Worm (Caenorhabditis elegans) whole organism, L2 larva: Measurements from ENCODE around the gene vha-14.

Experiments
- F13H6.1 ChIP-seq: sonication (generic microtip); optimal IDR thresholded peaks from 2 replicates; lab custom pipeline; 2016; ENCODE audit warnings: missing genetic modification characterization, missing compliant biosample characterization
- R02D3.7 ChIP-seq: fragments of 150-350 bp; optimal IDR thresholded peaks from 2 replicates; lab custom pipeline; 2014; ENCODE audit warnings: missing biosample characterization, missing genetic modification characterization
- Y55F3AM.14 ChIP-seq: fragments of 200-800 bp; sonication (Bioruptor generic); optimal IDR thresholded peaks from 2 replicates; lab custom pipeline; 2018; ENCODE audit warnings: mild to moderate bottlenecking, missing genetic modification characterization, missing compliant biosample characterization
- alr-1 ChIP-seq: fragments of 150-350 bp; optimal IDR thresholded peaks from 2 replicates; lab custom pipeline; 2014; ENCODE audit warnings: missing biosample characterization, missing genetic modification characterization
- ama-1 ChIP-seq: fragments of 150-350 bp; optimal IDR thresholded peaks from 2 replicates; lab custom pipeline; 2018; ENCODE audit warnings: inconsistent platforms
- blmp-1 ChIP-seq: sonication (generic microtip); optimal IDR thresholded peaks from 2 replicates; lab custom pipeline; 2017; ENCODE audit warnings: missing genetic modification characterization, mild to moderate bottlenecking, missing compliant biosample characterization, antibody characterized with exemption, moderate library complexity; ENCODE audit not compliant: insufficient read depth
- ceh-16 ChIP-seq: fragments of 150-350 bp; optimal IDR thresholded peaks from 2 replicates; lab custom pipeline; 2014; ENCODE audit warnings: missing biosample characterization, missing genetic modification characterization
- ceh-82 ChIP-seq: fragments of 150-350 bp; optimal IDR thresholded peaks from 2 replicates; lab custom pipeline; 2014; ENCODE audit warnings: missing biosample characterization, missing genetic modification characterization
- crh-2 ChIP-seq: sonication (generic microtip); optimal IDR thresholded peaks from 2 replicates; lab custom pipeline; 2017; ENCODE audit warnings: missing biosample characterization, missing genetic modification characterization
- dmd-4 ChIP-seq: sonication (generic microtip); optimal IDR thresholded peaks from 2 replicates; lab custom pipeline; 2017; ENCODE audit warnings: missing biosample characterization, missing genetic modification characterization
- egl-27 ChIP-seq: sonication (generic microtip); optimal IDR thresholded peaks from 3 replicates; lab custom pipeline; 2017; ENCODE audit warnings: missing biosample characterization, missing genetic modification reagents, missing genetic modification characterization
- elt-1 ChIP-seq: fragments of 150-350 bp; optimal IDR thresholded peaks from 2 replicates; lab custom pipeline; 2014; ENCODE audit warnings: missing biosample characterization, missing genetic modification characterization
- elt-3 ChIP-seq: sonication (generic microtip); optimal IDR thresholded peaks from 2 replicates; lab custom pipeline; 2017; ENCODE audit warnings: missing biosample characterization, missing genetic modification characterization
- fos-1 ChIP-seq: fragments of 150-350 bp; optimal IDR thresholded peaks from 2 replicates; lab custom pipeline; 2014; ENCODE audit warnings: missing biosample characterization, missing genetic modification characterization
- gmeb-1 ChIP-seq: fragments of 150-350 bp; optimal IDR thresholded peaks from 2 replicates; lab custom pipeline; 2014; ENCODE audit warnings: missing biosample characterization, missing genetic modification characterization
- lin-11 ChIP-seq: fragments of 150-350 bp; sonication (generic microtip); optimal IDR thresholded peaks from 2 replicates; lab custom pipeline; 2014; ENCODE audit warnings: missing biosample characterization, missing genetic modification characterization, inconsistent platforms, mixed read lengths
- lin-13 ChIP-seq: fragments of 150-350 bp; optimal IDR thresholded peaks from 2 replicates; lab custom pipeline; 2014; ENCODE audit warnings: missing biosample characterization, missing genetic modification reagents, missing genetic modification characterization
- lsy-2 ChIP-seq, 2 experiments: fragments of 150-350 bp in 1 of 2; sonication (generic microtip) in 1 of 2; optimal IDR thresholded peaks; 2 replicates each; lab custom pipeline; 2014 to 2017; ENCODE audit warnings: missing biosample characterization in 2 of 2, missing genetic modification characterization in 2 of 2
- mab-5 ChIP-seq: fragments of 150-350 bp; optimal IDR thresholded peaks from 2 replicates; lab custom pipeline; 2014; ENCODE audit warnings: missing biosample characterization, missing genetic modification characterization
- mbf-1 ChIP-seq: sonication (generic microtip); optimal IDR thresholded peaks from 2 replicates; lab custom pipeline; 2017; ENCODE audit warnings: missing biosample characterization, missing genetic modification characterization
- mdl-1 ChIP-seq, 2 experiments: fragments of 150-350 bp in 1 of 2; sonication (generic microtip) in 1 of 2; optimal IDR thresholded peaks; 2 replicates each; lab custom pipeline; 2017; ENCODE audit warnings: missing biosample characterization in 2 of 2, missing genetic modification characterization in 2 of 2
- nhr-10 ChIP-seq: sonication (generic microtip); optimal IDR thresholded peaks from 2 replicates; lab custom pipeline; 2017; ENCODE audit warnings: missing biosample characterization, missing genetic modification characterization
- nhr-11 ChIP-seq: fragments of 150-350 bp; optimal IDR thresholded peaks from 2 replicates; lab custom pipeline; 2014; ENCODE audit warnings: missing biosample characterization, missing genetic modification characterization
- nhr-12 ChIP-seq: fragments of 150-350 bp; optimal IDR thresholded peaks from 2 replicates; lab custom pipeline; 2014; ENCODE audit warnings: missing biosample characterization, missing genetic modification characterization
- nhr-129 ChIP-seq: fragments of 150-350 bp; optimal IDR thresholded peaks from 2 replicates; lab custom pipeline; 2014; ENCODE audit warnings: missing biosample characterization, missing genetic modification characterization
- nhr-21 ChIP-seq: fragments of 150-350 bp; optimal IDR thresholded peaks from 2 replicates; lab custom pipeline; 2014; ENCODE audit warnings: missing biosample characterization, missing genetic modification characterization
- nhr-23 ChIP-seq: fragments of 150-350 bp; optimal IDR thresholded peaks from 2 replicates; lab custom pipeline; 2014; ENCODE audit warnings: missing biosample characterization, missing genetic modification reagents, missing genetic modification characterization
- nhr-237 ChIP-seq: fragments of 150-350 bp; optimal IDR thresholded peaks from 2 replicates; lab custom pipeline; 2014; ENCODE audit warnings: missing biosample characterization, missing genetic modification characterization
- nhr-6 ChIP-seq: fragments of 150-350 bp; optimal IDR thresholded peaks from 2 replicates; lab custom pipeline; 2014; ENCODE audit warnings: missing biosample characterization, missing genetic modification characterization
- peb-1 ChIP-seq: fragments of 150-350 bp; optimal IDR thresholded peaks from 2 replicates; lab custom pipeline; 2014; ENCODE audit warnings: missing biosample characterization, missing genetic modification characterization
- sem-4 ChIP-seq: fragments of 150-350 bp; optimal IDR thresholded peaks from 2 replicates; lab custom pipeline; 2014; ENCODE audit warnings: missing biosample characterization, missing genetic modification reagents, missing genetic modification characterization
- skn-1 ChIP-seq: sonication (generic microtip); optimal IDR thresholded peaks from 2 replicates; lab custom pipeline; 2017; ENCODE audit warnings: missing biosample characterization, missing genetic modification characterization
- sma-3 ChIP-seq: sonication (generic microtip); optimal IDR thresholded peaks from 2 replicates; lab custom pipeline; 2016; ENCODE audit warnings: missing genetic modification reagents, missing genetic modification characterization, missing compliant biosample characterization
- snpc-4 ChIP-seq: fragments of 150-350 bp; optimal IDR thresholded peaks from 2 replicates; lab custom pipeline; 2014; ENCODE audit warnings: missing biosample characterization, missing genetic modification characterization
- unc-39 ChIP-seq: fragments of 150-350 bp; optimal IDR thresholded peaks from 2 replicates; lab custom pipeline; 2014; ENCODE audit warnings: missing biosample characterization, missing genetic modification characterization
- unc-62 ChIP-seq: fragments of 150-350 bp; optimal IDR thresholded peaks from 2 replicates; lab custom pipeline; 2014; ENCODE audit warnings: missing biosample characterization, missing genetic modification reagents, missing genetic modification characterization
- zag-1 ChIP-seq: fragments of 150-350 bp; optimal IDR thresholded peaks from 2 replicates; lab custom pipeline; 2014; ENCODE audit warnings: missing biosample characterization, missing genetic modification characterization
- ztf-1 ChIP-seq: fragments of 200-800 bp; sonication (Bioruptor generic); conservative IDR thresholded peaks from 2 replicates; pipeline ENCODE4 v1.3.6; 2022; ENCODE audit warnings: missing genetic modification characterization, missing compliant biosample characterization

Gene vha-14

ce11 chrIII:9485373-9485772, 22.5 kb upstream of the vha-14 start, which contains the start of gene bre-3:
bre-3 (minus strand) TSS chrIII:9485473.
- no peak for TF ChIP-seq nhr-11 (tag; lab: Kevin White, UChicago)
- no peak for TF ChIP-seq sem-4 (tag; lab: Kevin White, UChicago)
- TF ChIP-seq nhr-237, result no peak
- TF ChIP-seq lin-13 (GFP tag; lab: Kevin White, UChicago), result no peak
- no peak for TF ChIP-seq fos-1 (tag; lab: Kevin White, UChicago)
- TF ChIP-seq unc-39, result no peak
- TF ChIP-seq elt-3 (tag; lab: Kevin White, UChicago), result no peak
- TF ChIP-seq mbf-1 (tag; lab: Kevin White, UChicago), result no peak
- TF ChIP-seq alr-1 (tag; lab: Kevin White, UChicago), result no peak
- TF ChIP-seq egl-27 (tag; lab: Kevin White, UChicago), result no peak
- TF ChIP-seq nhr-10 (tag; lab: Kevin White, UChicago), result no peak
- no peak for TF ChIP-seq zag-1 (tag; lab: Kevin White, UChicago)
- no peak for TF ChIP-seq nhr-12
- TF ChIP-seq mdl-1 (tag; optimal IDR thresholded peaks at IDR 0.05; lab: Kevin White, UChicago), result no peak
- TF ChIP-seq ztf-1 (GFP tag; lab: Robert Waterston, UW), result no peak
- no peak for TF ChIP-seq gmeb-1 (tag; lab: Kevin White, UChicago)
- TF ChIP-seq nhr-23, result no peak
- no peak for TF ChIP-seq nhr-129 (tag; lab: Kevin White, UChicago)
- no peak for TF ChIP-seq mab-5 (tag; lab: Kevin White, UChicago)

ce11 chrIII:9487454-9487853, 20.4 kb upstream of the vha-14 start:
- TF ChIP-seq alr-1 (tag; lab: Kevin White, UChicago) (no peak), lin-13 (GFP tag; lab: Kevin White, UChicago) (no peak), Y55F3AM.14 (GFP tag; lab: Kevin White, UChicago) (no peak), unc-62 (GFP tag; lab: Kevin White, UChicago) (no peak), nhr-129 (tag; lab: Kevin White, UChicago) (no peak), nhr-12 (no peak), fos-1 (tag; lab: Kevin White, UChicago) (peak; percentile 78), snpc-4 (no peak), elt-3 (tag; lab: Kevin White, UChicago) (no peak), nhr-237 (no peak), dmd-4 (tag; lab: Kevin White, UChicago) (no peak), zag-1 (tag; lab: Kevin White, UChicago) (no peak), nhr-6 (tag; lab: Kevin White, UChicago) (no peak), peb-1 (tag; lab: Kevin White, UChicago) (no peak), gmeb-1 (tag; lab: Kevin White, UChicago) (peak; percentile 2), sem-4 (tag; lab: Kevin White, UChicago) (no peak), sma-3 (GFP tag; lab: Kevin White, UChicago) (no peak), R02D3.7 (tag; lab: Kevin White, UChicago) (no peak), crh-2 (peak; percentile 12), nhr-23 (no peak), mbf-1 (tag; lab: Kevin White, UChicago) (no peak)

DNA sequence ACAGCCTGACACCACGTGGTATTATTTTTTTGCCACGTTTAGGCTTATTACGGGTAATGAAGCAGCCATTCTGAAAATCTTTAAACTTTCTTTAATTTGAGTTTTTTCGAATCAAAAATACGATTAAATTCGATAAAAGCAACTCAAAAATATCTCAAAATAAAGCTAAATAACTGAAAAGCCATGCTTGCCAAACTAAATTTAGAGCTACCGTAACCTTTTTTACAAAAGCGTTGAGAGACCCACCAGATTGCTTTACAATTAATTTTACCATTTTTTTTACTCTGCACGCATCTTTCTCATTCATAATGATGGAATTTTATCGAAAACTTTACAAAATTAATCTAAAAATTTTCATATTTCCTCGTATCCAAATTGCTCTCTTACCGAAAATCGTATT, 19.9 kb upstream of the vha-14 start:
- no peak for TF ChIP-seq nhr-23
- TF ChIP-seq nhr-10 (tag; lab: Kevin White, UChicago), result no peak
- no peak for TF ChIP-seq ztf-1 (GFP tag; lab: Robert Waterston, UW)
- no peak for TF ChIP-seq ceh-16 (tag; lab: Kevin White, UChicago)
- TF ChIP-seq crh-2, result no peak
- no peak for TF ChIP-seq zag-1 (tag; lab: Kevin White, UChicago)
- no peak for TF ChIP-seq elt-1
- no peak for TF ChIP-seq nhr-129 (tag; lab: Kevin White, UChicago)
- no peak for TF ChIP-seq mbf-1 (tag; lab: Kevin White, UChicago)
- TF ChIP-seq fos-1 (tag; lab: Kevin White, UChicago), result no peak
- no peak for TF ChIP-seq blmp-1 (tag; lab: Kevin White, UChicago)
- TF ChIP-seq ceh-82 (tag; lab: Kevin White, UChicago), result no peak

DNA sequence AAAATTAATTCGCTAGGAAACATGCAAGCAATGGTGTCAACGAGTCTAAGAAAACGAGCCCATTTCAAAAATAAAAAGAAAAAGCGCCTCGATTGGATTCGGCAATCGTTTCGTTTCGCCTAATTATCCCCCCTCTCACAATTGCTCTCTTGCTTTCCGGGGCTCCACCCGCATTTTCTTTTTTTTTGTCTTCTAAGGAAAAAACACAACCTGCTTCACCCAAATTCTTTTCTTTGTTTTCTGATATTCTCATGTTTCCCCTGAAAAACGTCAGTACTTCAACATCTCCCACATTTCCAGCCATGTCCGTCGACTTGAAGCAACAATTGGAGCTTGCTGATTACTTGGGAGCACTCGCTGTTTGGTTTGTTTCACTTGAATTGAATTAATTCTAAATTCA, 19.5 kb upstream of the vha-14 start, which contains the start of gene nlp-36:
TSS of gene nlp-36 (plus strand) at position 301 of the 400 bp plus-strand sequence.
- TF ChIP-seq lsy-2 (tag; optimal IDR thresholded peaks at IDR 0.05; lab: Kevin White, UChicago), result peak in 1 of 2 experiments; percentile 2
- no peak for TF ChIP-seq F13H6.1 (tag; lab: Kevin White, UChicago)
- TF ChIP-seq, all 48 proteins: peak for 1

DNA sequence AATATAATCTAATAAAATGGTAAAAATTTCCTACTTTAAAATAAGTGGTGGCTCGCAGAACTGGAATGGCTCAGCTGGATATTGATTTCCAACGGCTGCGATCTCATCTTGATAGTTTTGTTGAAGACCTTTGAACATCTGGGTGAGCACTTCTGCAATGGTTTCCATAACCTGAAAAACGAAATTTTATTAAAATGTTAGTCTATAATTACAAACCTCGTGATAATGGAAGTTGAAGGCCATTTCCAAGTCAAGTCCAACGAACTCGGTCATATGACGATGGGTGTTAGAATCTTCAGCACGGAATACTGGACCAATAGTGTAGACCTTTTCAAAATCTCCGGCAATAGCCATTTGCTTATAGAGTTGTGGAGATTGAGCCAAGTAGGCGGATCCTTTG, 18.1 kb upstream of the vha-14 start:
- TF ChIP-seq ama-1 (no peak), lin-11 (tag; lab: Kevin White, UChicago) (no peak), nhr-21 (tag; lab: Kevin White, UChicago) (no peak), blmp-1 (tag; lab: Kevin White, UChicago) (no peak), F13H6.1 (tag; lab: Kevin White, UChicago) (no peak), skn-1 (tag; lab: Kevin White, UChicago) (no peak), Y55F3AM.14 (GFP tag; lab: Kevin White, UChicago) (no peak)
